Fruit fly (Drosophila melanogaster): ENCODE data around the gene eIF4EHP.

Gene eIF4EHP

dm6 chr3R:24150103-24150502 is 41.3 kb upstream of the eIF4EHP start, which contains the start of gene p38c:
TSS of gene p38c (minus strand) at chr3R:24150203.
- TF ChIP-seq Bgb (GFP tag; IDR thresholded peaks at IDR 0.05; ENCODE audit: partially characterized antibody) (no peak), CG5180 (GFP tag; optimal IDR thresholded peaks at IDR 0.05) (peak; percentile 71)

- TF ChIP-seq B-H1 (GFP tag; IDR thresholded peaks at IDR 0.05) = no peak
- no peak for TF ChIP-seq CG10431 (GFP tag; optimal IDR thresholded peaks at IDR 0.05)
- peak; percentile 17 for TF ChIP-seq Meics (GFP tag; optimal IDR thresholded peaks at IDR 0.05)
- TF ChIP-seq CG17612 (GFP tag; IDR thresholded peaks at IDR 0.05) = no peak
- TF ChIP-seq Opbp (GFP tag; IDR thresholded peaks at IDR 0.05; ENCODE audit: partially characterized antibody) = 0 out of 3 replicates have a peak, but pooled peaks have one; percentile 46
- no peak for TF ChIP-seq ERR (GFP tag; optimal IDR thresholded peaks at IDR 0.05)
- no peak for TF ChIP-seq Stat92E (GFP tag; optimal IDR thresholded peaks at IDR 0.05)
- peak; percentile 11 for TF ChIP-seq CG4617 (GFP tag; optimal IDR thresholded peaks at IDR 0.05; ENCODE audit: borderline replicate concordance)
- peak; percentile 39 for TF ChIP-seq CG13287 (GFP tag; IDR thresholded peaks at IDR 0.05; ENCODE audit: partially characterized antibody)
- peak; percentile 7 for TF ChIP-seq lbe (GFP tag; optimal IDR thresholded peaks at IDR 0.05)
- peak; percentile 14 for TF ChIP-seq CG9817 (tag; optimal IDR thresholded peaks at IDR 0.05)
- TF ChIP-seq da (GFP tag; optimal IDR thresholded peaks at IDR 0.05) = no peak
- 0 out of 3 replicates have a peak, but pooled peaks have one; percentile 17 for TF ChIP-seq knrl (GFP tag; IDR thresholded peaks at IDR 0.05; ENCODE audit: partially characterized antibody)
- TF ChIP-seq CG13296 (GFP tag; optimal IDR thresholded peaks at IDR 0.05) = peak; percentile 21
- peak; percentile 5 for TF ChIP-seq CG8388 (GFP tag; optimal IDR thresholded peaks at IDR 0.05)
- no peak for TF ChIP-seq CG10959 (GFP tag; IDR thresholded peaks at IDR 0.05)
- TF ChIP-seq slbo (GFP tag; IDR thresholded peaks at IDR 0.05) = peak; percentile 29; the same call in 1 of the 2 replicates
- no peak for TF ChIP-seq CTCF (GFP tag; optimal IDR thresholded peaks at IDR 0.05)
- TF ChIP-seq CG17385 (GFP tag; optimal IDR thresholded peaks at IDR 0.05) = peak; percentile 8
- TF ChIP-seq eve (GFP tag; optimal IDR thresholded peaks at IDR 0.05) = no peak
- TF ChIP-seq Dp (GFP tag; optimal IDR thresholded peaks at IDR 0.05) = peak; percentile 29
- TF ChIP-seq CG17359 (tag; optimal IDR thresholded peaks at IDR 0.05) = peak; percentile 2
- TF ChIP-seq Sin3A (optimal IDR thresholded peaks at IDR 0.05) = peak; percentile 28
- peak; percentile 37; the same call in 1 of the 2 replicates for TF ChIP-seq E2f2 (GFP tag; IDR thresholded peaks at IDR 0.05)
- peak; percentile 3 for TF ChIP-seq az2 (GFP tag; optimal IDR thresholded peaks at IDR 0.05)
- no peak for TF ChIP-seq Oaz (GFP tag; IDR thresholded peaks at IDR 0.05)
- no peak for TF ChIP-seq al (GFP tag; IDR thresholded peaks at IDR 0.05)
- peak in 1 of 2 experiments; percentile 26 for TF ChIP-seq Hr51 (GFP tag; optimal IDR thresholded peaks at IDR 0.05)
- TF ChIP-seq CG12659 (GFP tag; optimal IDR thresholded peaks at IDR 0.05) = peak; percentile 14
- TF ChIP-seq CG4707 (GFP tag; optimal IDR thresholded peaks at IDR 0.05) = no peak
- no peak for TF ChIP-seq ac (GFP tag; optimal IDR thresholded peaks at IDR 0.05)
- TF ChIP-seq fru (optimal IDR thresholded peaks at IDR 0.05) = no peak
- 0 out of 2 replicates have a peak, but pooled peaks have one; percentile 34 for TF ChIP-seq vvl (GFP tag; IDR thresholded peaks at IDR 0.05)
- TF ChIP-seq MBD-R2 (GFP tag; IDR thresholded peaks at IDR 0.05) = peak; percentile 95
- 0 out of 2 replicates have a peak, but pooled peaks have one; percentile 24 for TF ChIP-seq CG31441 (GFP tag; IDR thresholded peaks at IDR 0.05)
- TF ChIP-seq CG10147 (GFP tag; optimal IDR thresholded peaks at IDR 0.05) = peak; percentile 13
- peak in 1 of 2 experiments; percentile 22 for TF ChIP-seq dpn (GFP tag; optimal IDR thresholded peaks at IDR 0.05)
- no peak for TF ChIP-seq dmrt99B (tag; optimal IDR thresholded peaks at IDR 0.05)
- TF ChIP-seq CG4282 (GFP tag; optimal IDR thresholded peaks at IDR 0.05) = no peak
- TF ChIP-seq tll (GFP tag; optimal IDR thresholded peaks at IDR 0.05) = no peak
- 0 out of 3 replicates have a peak, but pooled peaks have one; percentile 20 for TF ChIP-seq CG11695 (GFP tag; IDR thresholded peaks at IDR 0.05)
- peak; percentile 18 for TF ChIP-seq CG2116 (GFP tag; optimal IDR thresholded peaks at IDR 0.05)
- TF ChIP-seq bigmax (GFP tag; optimal IDR thresholded peaks at IDR 0.05) = no peak
- TF ChIP-seq nmo (GFP tag; optimal IDR thresholded peaks at IDR 0.05) = peak; percentile 25
- TF ChIP-seq CG14965 (GFP tag; optimal IDR thresholded peaks at IDR 0.05; ENCODE audit: borderline replicate concordance) = no peak
- TF ChIP-seq CG18599 (GFP tag; optimal IDR thresholded peaks at IDR 0.05) = peak; percentile 42
Observed at dm6 chr3R:24148838-24149237, 40.1 kb upstream of the eIF4EHP start, which contains the start of gene Slimp. TSS of gene Slimp (minus strand) at chr3R:24148967.
